Worm (Caenorhabditis elegans) whole organism, early embryonic: Measurements from ENCODE around the gene T19C3.2.

Experiments
- ama-1 ChIP-seq: fragments of 150-350 bp; optimal IDR thresholded peaks from 2 replicates; lab custom pipeline; 2014
- ceh-13 ChIP-seq: fragments of 200-800 bp; sonication (Bioruptor generic); optimal IDR thresholded peaks from 2 replicates; lab custom pipeline; 2018; ENCODE audit warnings: mild to moderate bottlenecking, missing genetic modification characterization, missing compliant biosample characterization
- hmg-4 ChIP-seq: fragments of 200-800 bp; sonication (Bioruptor generic); optimal IDR thresholded peaks from 2 replicates; lab custom pipeline; 2018; ENCODE audit warnings: mild to moderate bottlenecking, missing genetic modification characterization, missing compliant biosample characterization
- hnd-1 ChIP-seq: sonication (generic microtip); optimal IDR thresholded peaks from 2 replicates; lab custom pipeline; 2016; ENCODE audit warnings: missing genetic modification characterization, missing compliant biosample characterization
- tbx-37 ChIP-seq: fragments of 200-800 bp; sonication (Bioruptor generic); conservative IDR thresholded peaks from 2 replicates; pipeline ENCODE4 v1.3.6; 2022; ENCODE audit warnings: missing genetic modification reagents, missing genetic modification characterization, missing compliant biosample characterization

DNA sequence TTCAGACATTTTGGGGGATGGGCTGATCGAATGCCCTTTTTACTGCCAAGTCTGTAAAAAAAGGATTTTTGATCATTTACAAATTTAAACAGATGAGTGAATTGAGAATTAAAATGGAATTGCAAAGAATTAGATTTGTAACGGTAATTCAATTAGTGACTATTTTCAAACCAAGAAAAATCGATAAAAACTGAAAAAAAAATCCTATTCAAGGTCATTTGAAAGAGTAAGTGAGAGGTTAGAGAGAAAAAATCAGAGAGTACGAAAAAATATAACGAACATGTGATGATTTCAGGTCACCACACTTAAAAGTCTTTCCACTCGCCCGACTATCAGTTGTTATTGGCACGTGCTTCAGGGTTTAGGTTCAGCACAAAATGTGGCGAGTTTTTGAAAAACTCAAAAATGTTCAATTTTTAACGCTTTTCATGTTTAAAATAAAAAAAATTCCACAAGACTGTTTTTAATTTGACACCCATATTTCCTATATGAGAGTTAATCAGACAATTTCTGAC, 2.9 kb upstream of the T19C3.2 start, which contains the start of gene T19C3.4:
- TF ChIP-seq ama-1 (no peak), ceh-13 (GFP tag; lab: Kevin White, UChicago) (no peak), tbx-37 (no peak), hmg-4 (no peak), hnd-1 (tag; lab: Kevin White, UChicago) (no peak)
